Worm (Caenorhabditis elegans) whole organism, midembryonic: ENCODE results near the gene srj-22.

ENCODE experiments used
- T22C8.4 ChIP-seq: fragments of 200-800 bp; sonication (Bioruptor generic); IDR thresholded peaks from 2 replicates; pipeline ENCODE4 v1.3.6; 2022; ENCODE audit warnings: missing genetic modification characterization, missing compliant biosample characterization
- cog-1 ChIP-seq: sonication (generic microtip); optimal IDR thresholded peaks from 2 replicates; lab custom pipeline; 2016; ENCODE audit warnings: missing genetic modification characterization, missing compliant biosample characterization
- flt-1 ChIP-seq: fragments of 200-800 bp; sonication (Bioruptor generic); IDR thresholded peaks from 2 replicates; pipeline ENCODE4 v1.3.6; 2022; ENCODE audit warnings: missing genetic modification characterization, missing compliant biosample characterization
- klf-2 ChIP-seq: fragments of 200-800 bp; sonication (Bioruptor generic); conservative IDR thresholded peaks from 2 replicates; pipeline ENCODE4 v1.3.6; 2022; ENCODE audit warnings: missing genetic modification reagents, missing genetic modification characterization, missing compliant biosample characterization
- med-1 ChIP-seq: sonication (generic microtip); optimal IDR thresholded peaks from 2 replicates; lab custom pipeline; 2017; ENCODE audit warnings: missing genetic modification characterization, mild to moderate bottlenecking, missing compliant biosample characterization, antibody characterized with exemption, missing genetic modification reagents; ENCODE audit not compliant: insufficient read depth
- ref-1 ChIP-seq: fragments of 200-800 bp; sonication (Bioruptor generic); conservative IDR thresholded peaks from 2 replicates; pipeline ENCODE4 v1.3.6; 2022; ENCODE audit warnings: missing genetic modification reagents, missing genetic modification characterization, missing compliant biosample characterization
- tab-1 ChIP-seq: fragments of 200-800 bp; sonication (Bioruptor generic); IDR thresholded peaks from 2 replicates; pipeline ENCODE4 v1.3.6; 2022; ENCODE audit warnings: missing genetic modification characterization, missing compliant biosample characterization
- ztf-23 ChIP-seq: fragments of 200-800 bp; sonication (Bioruptor generic); IDR thresholded peaks from 2 replicates; pipeline ENCODE4 v1.3.6; 2022; ENCODE audit warnings: missing genetic modification reagents, missing genetic modification characterization, missing compliant biosample characterization
- ztf-29 ChIP-seq: fragments of 200-800 bp; sonication (Bioruptor generic); IDR thresholded peaks from 2 replicates; pipeline ENCODE4 v1.3.6; 2022; ENCODE audit warnings: missing genetic modification reagents, missing genetic modification characterization, missing compliant biosample characterization

ce11 chrV:10719019-10719832 is 24.3 kb downstream of the srj-22 start:
- no peak for TF ChIP-seq klf-2 (GFP tag; lab: Robert Waterston, UW)
- no peak for TF ChIP-seq cog-1 (tag; lab: Kevin White, UChicago)
- TF ChIP-seq flt-1 (GFP tag; lab: Robert Waterston, UW), result no peak
- no peak for TF ChIP-seq tab-1
- no peak for TF ChIP-seq med-1
- no peak for TF ChIP-seq ztf-23
- no peak for TF ChIP-seq ztf-29 (GFP tag; lab: Robert Waterston, UW)
- no peak for TF ChIP-seq T22C8.4
- TF ChIP-seq ref-1, result no peak
